Fruit fly (Drosophila melanogaster): ENCODE data around the gene Ugt36F1.
A peak's percentile ranks its signal among the peaks of the same experiment; 100 is the strongest.

Gene Ugt36F1

dm6 chr2L:18782936-18783335 lies 36.2 kb upstream of the Ugt36F1 start:
- TF ChIP-seq Hr39 (GFP tag; optimal IDR thresholded peaks at IDR 0.05): no peak
- TF ChIP-seq fkh (GFP tag; optimal IDR thresholded peaks at IDR 0.05): peak; percentile 11

- TF ChIP-seq CG7368 (GFP tag; optimal IDR thresholded peaks at IDR 0.05): peak; percentile 17
- no peak for TF ChIP-seq Ets21C (GFP tag; optimal IDR thresholded peaks at IDR 0.05)
- no peak for TF ChIP-seq topi (GFP tag; optimal IDR thresholded peaks at IDR 0.05)
Measured at dm6 chr2L:18783357-18784040, 35.6 kb upstream of the Ugt36F1 start.

dm6 chr2L:18785026-18785600 lies 34.0 kb upstream of the Ugt36F1 start:
- TF ChIP-seq Sox14 (GFP tag; optimal IDR thresholded peaks at IDR 0.05) (no peak), fkh (GFP tag; optimal IDR thresholded peaks at IDR 0.05) (peak; percentile 34)

dm6 chr2L:18787415-18787989 lies 31.6 kb upstream of the Ugt36F1 start:
- TF ChIP-seq lz (GFP tag; optimal IDR thresholded peaks at IDR 0.05) (no peak), svp (GFP tag) (no peak), Sox14 (GFP tag; optimal IDR thresholded peaks at IDR 0.05) (no peak), CG9139 (GFP tag; optimal IDR thresholded peaks at IDR 0.05) (no peak), CG32006 (GFP tag; optimal IDR thresholded peaks at IDR 0.05) (no peak), Eip93F (GFP tag; optimal IDR thresholded peaks at IDR 0.05) (no peak), Eip75B (GFP tag; optimal IDR thresholded peaks at IDR 0.05) (no peak)

- no peak for TF ChIP-seq CG11902 (GFP tag; optimal IDR thresholded peaks at IDR 0.05)
- no peak for TF ChIP-seq acj6 (GFP tag; optimal IDR thresholded peaks at IDR 0.05)
- no peak for TF ChIP-seq cyc (GFP tag; optimal IDR thresholded peaks at IDR 0.05)
- TF ChIP-seq CG6854 (GFP tag; optimal IDR thresholded peaks at IDR 0.05): no peak
- TF ChIP-seq vri (GFP tag; optimal IDR thresholded peaks at IDR 0.05): peak; percentile 58
- no peak for TF ChIP-seq CG8319 (GFP tag; optimal IDR thresholded peaks at IDR 0.05)
- TF ChIP-seq salr (GFP tag; optimal IDR thresholded peaks at IDR 0.05): no peak
- no peak for TF ChIP-seq CG8632 (GFP tag; optimal IDR thresholded peaks at IDR 0.05)
- no peak for TF ChIP-seq achi (GFP tag; optimal IDR thresholded peaks at IDR 0.05)
Measured at dm6 chr2L:18788953-18789352, 30.2 kb upstream of the Ugt36F1 start.

dm6 chr2L:18789773-18790385 lies 29.3 kb upstream of the Ugt36F1 start:
- no peak for TF ChIP-seq topi (GFP tag; optimal IDR thresholded peaks at IDR 0.05)
- no peak for TF ChIP-seq CG3032 (tag; optimal IDR thresholded peaks at IDR 0.05)
- no peak for TF ChIP-seq Met (GFP tag; optimal IDR thresholded peaks at IDR 0.05)
- no peak for TF ChIP-seq Hr38 (GFP tag; optimal IDR thresholded peaks at IDR 0.05)
- TF ChIP-seq CG6808 (GFP tag; optimal IDR thresholded peaks at IDR 0.05): no peak
- no peak for TF ChIP-seq pdm3 (GFP tag; optimal IDR thresholded peaks at IDR 0.05)
- no peak for TF ChIP-seq spab (GFP tag; optimal IDR thresholded peaks at IDR 0.05)

- TF ChIP-seq Met (GFP tag; optimal IDR thresholded peaks at IDR 0.05): no peak
- TF ChIP-seq CG10669 (GFP tag; optimal IDR thresholded peaks at IDR 0.05): no peak
- no peak for TF ChIP-seq Eip78C (GFP tag)
- TF ChIP-seq Hr4 (GFP tag; optimal IDR thresholded peaks at IDR 0.05): no peak
- no peak for TF ChIP-seq dsx (GFP tag; optimal IDR thresholded peaks at IDR 0.05; ENCODE audit: poor library complexity, severe bottlenecking)
- TF ChIP-seq CG8632 (GFP tag; optimal IDR thresholded peaks at IDR 0.05): no peak
- no peak for TF ChIP-seq CG6792 (GFP tag; optimal IDR thresholded peaks at IDR 0.05)
- TF ChIP-seq Gug (GFP tag; IDR thresholded peaks at IDR 0.05): no peak
- no peak for TF ChIP-seq Sox102F (GFP tag; optimal IDR thresholded peaks at IDR 0.05)
- TF ChIP-seq CG6854 (GFP tag; optimal IDR thresholded peaks at IDR 0.05): no peak
- no peak for TF ChIP-seq topi (GFP tag; optimal IDR thresholded peaks at IDR 0.05)
- no peak for TF ChIP-seq CG31627 (GFP tag; optimal IDR thresholded peaks at IDR 0.05)
- no peak for TF ChIP-seq esn (GFP tag; optimal IDR thresholded peaks at IDR 0.05)
Measured at dm6 chr2L:18792806-18793205, 26.3 kb upstream of the Ugt36F1 start, which contains the start of gene ham. TSS of gene ham (minus strand) at chr2L:18792906.
